Fruit fly (Drosophila melanogaster) whole organism: ENCODE data around the gene betaGlu.

Experiments used
- CG8478 ChIP-seq: fragments of >200 bp; optimal IDR thresholded peaks from 2 replicates; lab custom pipeline; 2018; ENCODE audit warnings: inconsistent platforms
- Dll ChIP-seq: fragments of >200 bp; optimal IDR thresholded peaks from 2 replicates; lab custom pipeline; 2017
- pan ChIP-seq: fragments of >200 bp; optimal IDR thresholded peaks from 2 replicates; lab custom pipeline; 2017
- usp ChIP-seq: fragments of >200 bp; optimal IDR thresholded peaks from 2 replicates; lab custom pipeline; 2017; ENCODE audit warnings: missing biosample characterization, missing genetic modification characterization, mixed read lengths

DNA sequence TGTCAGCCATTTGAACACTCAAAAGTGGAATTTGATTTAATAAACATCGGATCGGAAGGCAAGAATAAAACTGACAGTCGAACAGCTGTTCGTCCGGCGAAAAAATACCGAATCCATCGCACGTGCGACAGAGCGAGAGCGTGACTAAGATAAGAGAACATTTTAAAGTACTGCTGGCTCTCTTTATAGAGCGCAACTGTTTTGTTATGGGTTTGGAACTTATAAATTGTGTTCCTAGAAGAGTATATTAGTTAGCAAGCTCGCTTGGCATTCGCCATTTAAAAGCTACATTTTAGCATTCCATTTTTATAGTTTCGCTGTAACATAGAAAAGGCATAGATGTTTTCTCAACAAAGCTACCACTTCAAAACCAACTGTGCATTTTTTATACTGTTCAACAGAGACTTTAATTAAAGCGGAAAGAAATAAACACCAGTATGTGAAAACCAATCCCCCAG lies 38.5 kb upstream of the betaGlu start, which contains the start of gene Rift:
- TF ChIP-seq usp (GFP tag; lab: Kevin White, UChicago): no peak
- TF ChIP-seq Dll: no peak
- no peak for TF ChIP-seq pan (lab: Kevin White, UChicago)
- TF ChIP-seq CG8478 (lab: Kevin White, UChicago): no peak
